Worm (Caenorhabditis elegans) whole organism, late embryonic: ENCODE results near the gene F52F10.2.

Experiments
- C38D4.7 ChIP-seq: fragments of 200-800 bp; sonication (Bioruptor generic); optimal IDR thresholded peaks from 2 replicates; lab custom pipeline; 2018; ENCODE audit warnings: mild to moderate bottlenecking, missing genetic modification characterization, moderate library complexity, missing compliant biosample characterization
- K02D7.2 ChIP-seq: sonication (generic microtip); optimal IDR thresholded peaks from 2 replicates; lab custom pipeline; 2017; ENCODE audit warnings: mild to moderate bottlenecking, missing genetic modification characterization, missing compliant biosample characterization
- Y22D7AL.16 ChIP-seq: sonication (generic microtip); optimal IDR thresholded peaks from 2 replicates; lab custom pipeline; 2016; ENCODE audit warnings: missing genetic modification characterization, missing compliant biosample characterization
- ama-1 ChIP-seq: fragments of 150-350 bp; optimal IDR thresholded peaks from 2 replicates; lab custom pipeline; 2014
- ceh-14 ChIP-seq: sonication (generic microtip); optimal IDR thresholded peaks from 2 replicates; lab custom pipeline; 2016; ENCODE audit warnings: missing genotype, missing genetic modification characterization, missing compliant biosample characterization
- ceh-22 ChIP-seq: sonication (generic microtip); optimal IDR thresholded peaks from 2 replicates; lab custom pipeline; 2017; ENCODE audit warnings: missing biosample characterization, missing genetic modification characterization
- ceh-34 ChIP-seq: sonication (generic microtip); optimal IDR thresholded peaks from 2 replicates; lab custom pipeline; 2016; ENCODE audit warnings: mild to moderate bottlenecking, missing genetic modification characterization, missing compliant biosample characterization
- ceh-48 ChIP-seq: sonication (generic microtip); optimal IDR thresholded peaks from 2 replicates; lab custom pipeline; 2016; ENCODE audit warnings: missing genetic modification characterization, inconsistent platforms, missing compliant biosample characterization
- ceh-6 ChIP-seq: fragments of 200-800 bp; sonication (Bioruptor generic); optimal IDR thresholded peaks from 2 replicates; lab custom pipeline; 2018; ENCODE audit warnings: mild to moderate bottlenecking, missing genetic modification characterization, missing compliant biosample characterization
- che-1 ChIP-seq: sonication (generic microtip); optimal IDR thresholded peaks from 2 replicates; lab custom pipeline; 2016; ENCODE audit warnings: mild to moderate bottlenecking, missing genetic modification characterization, missing compliant biosample characterization
- ets-4 ChIP-seq: sonication (generic microtip); optimal IDR thresholded peaks from 2 replicates; lab custom pipeline; 2016; ENCODE audit warnings: missing genetic modification characterization, missing compliant biosample characterization
- fax-1 ChIP-seq: sonication (generic microtip); optimal IDR thresholded peaks from 2 replicates; lab custom pipeline; 2016; ENCODE audit warnings: missing genotype, missing genetic modification characterization, missing compliant biosample characterization
- gmeb-2 ChIP-seq: sonication (generic microtip); optimal IDR thresholded peaks from 2 replicates; lab custom pipeline; 2016; ENCODE audit warnings: missing genetic modification characterization, inconsistent platforms, missing compliant biosample characterization
- hlh-13 ChIP-seq: fragments of 200-800 bp; sonication (Bioruptor generic); optimal IDR thresholded peaks from 2 replicates; lab custom pipeline; 2018; ENCODE audit warnings: mild to moderate bottlenecking, missing genetic modification characterization, missing compliant biosample characterization
- hlh-15 ChIP-seq: sonication (generic microtip); optimal IDR thresholded peaks from 2 replicates; lab custom pipeline; 2016; ENCODE audit warnings: missing genetic modification characterization, missing compliant biosample characterization
- hlh-8 ChIP-seq: sonication (generic microtip); optimal IDR thresholded peaks from 2 replicates; lab custom pipeline; 2016; ENCODE audit warnings: missing genotype, missing genetic modification characterization, missing compliant biosample characterization
- lim-6 ChIP-seq: sonication (generic microtip); optimal IDR thresholded peaks from 2 replicates; lab custom pipeline; 2016; ENCODE audit warnings: missing genetic modification characterization, missing compliant biosample characterization
- nhr-232 ChIP-seq: sonication (generic microtip); optimal IDR thresholded peaks from 2 replicates; lab custom pipeline; 2016; ENCODE audit warnings: missing genetic modification characterization, missing compliant biosample characterization
- odd-2 ChIP-seq: sonication (generic microtip); optimal IDR thresholded peaks from 2 replicates; lab custom pipeline; 2017; ENCODE audit warnings: antibody characterized with exemption, mild to moderate bottlenecking, missing genetic modification characterization, missing compliant biosample characterization
- pag-3 ChIP-seq: sonication (generic microtip); optimal IDR thresholded peaks from 2 replicates; lab custom pipeline; 2016; ENCODE audit warnings: missing compliant biosample characterization, missing genetic modification characterization, borderline replicate concordance
- pax-1 ChIP-seq: fragments of 150-350 bp; optimal IDR thresholded peaks from 2 replicates; lab custom pipeline; 2014; ENCODE audit warnings: missing biosample characterization, missing genetic modification characterization
- pha-4 ChIP-seq: fragments of 150-350 bp; optimal IDR thresholded peaks from 2 replicates; lab custom pipeline; 2018; ENCODE audit warnings: missing biosample characterization, missing genetic modification reagents, missing genetic modification characterization
- pqm-1 ChIP-seq: sonication (generic microtip); optimal IDR thresholded peaks from 2 replicates; lab custom pipeline; 2016; ENCODE audit warnings: missing genetic modification characterization, missing compliant biosample characterization
- ref-2 ChIP-seq: sonication (generic microtip); optimal IDR thresholded peaks from 2 replicates; lab custom pipeline; 2016; ENCODE audit warnings: missing genetic modification characterization, missing compliant biosample characterization
- rnt-1 ChIP-seq: sonication (generic microtip); optimal IDR thresholded peaks from 2 replicates; lab custom pipeline; 2016; ENCODE audit warnings: missing genetic modification characterization, missing compliant biosample characterization
- sox-2 ChIP-seq: fragments of 200-800 bp; sonication (Bioruptor generic); IDR thresholded peaks from 2 replicates; pipeline ENCODE4 v1.3.6; 2022; ENCODE audit warnings: missing genetic modification reagents, missing genetic modification characterization, missing compliant biosample characterization
- unc-3 ChIP-seq, 2 experiments: fragments of 200-800 bp in 1 of 2; sonication (Bioruptor generic) in 1 of 2; sonication (generic microtip) in 1 of 2; conservative IDR thresholded peaks in 1 of 2; optimal IDR thresholded peaks in 1 of 2; 2 replicates each; pipeline versions ENCODE4 v1.3.6 to Lab custom; 2016 to 2022; ENCODE audit warnings: missing compliant biosample characterization in 2 of 2, missing genetic modification characterization in 2 of 2, missing genetic modification reagents in 1 of 2
- unc-86 ChIP-seq: sonication (generic microtip); optimal IDR thresholded peaks from 2 replicates; lab custom pipeline; 2016; ENCODE audit warnings: missing genetic modification characterization, missing compliant biosample characterization

Gene F52F10.2

DNA sequence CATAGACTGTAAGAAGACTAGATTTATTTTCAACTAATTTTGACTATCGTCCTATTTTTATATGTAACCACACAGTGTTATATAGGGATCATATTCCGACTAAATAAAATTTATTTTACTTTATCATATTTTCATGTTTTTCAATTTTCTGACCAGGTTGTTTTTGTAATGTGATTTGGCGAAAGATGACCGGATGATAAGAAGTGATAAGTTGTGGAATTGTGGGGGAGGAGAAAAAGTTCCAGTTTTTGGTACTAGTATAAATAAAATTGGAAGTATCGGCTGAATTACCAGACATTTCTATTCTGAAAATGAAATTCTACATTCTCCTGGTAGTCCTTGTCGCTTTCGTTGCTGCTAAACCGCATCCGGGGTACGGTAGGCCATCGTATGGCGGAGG is 37.5 kb downstream of the F52F10.2 start, which contains the start of gene F16B4.7:
F16B4.7 (plus strand) TSS at position 301 of the 400 bp plus-strand sequence.
- TF ChIP-seq ama-1 (no peak), unc-86 (no peak)

DNA sequence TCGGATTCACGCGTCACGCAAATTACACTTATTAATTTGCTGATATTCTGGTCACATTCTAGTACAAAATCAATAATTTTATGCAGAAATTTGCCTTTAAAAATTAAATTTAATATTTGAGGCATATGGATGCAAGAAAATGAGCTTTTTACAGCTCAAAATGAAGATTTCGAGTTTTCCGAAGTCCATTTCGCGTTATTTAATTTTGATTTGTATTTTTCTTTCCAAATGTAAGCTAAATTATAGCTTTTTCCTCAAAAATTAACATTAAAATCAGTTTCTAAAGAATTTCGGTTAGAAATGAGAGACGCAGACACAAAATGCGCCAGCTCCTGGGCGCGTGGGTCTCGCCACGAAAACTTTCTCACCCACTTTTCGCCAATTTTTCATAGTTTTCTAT is 39.0 kb downstream of the F52F10.2 start, which contains the start of gene F16B4.6:
F16B4.6 (plus strand) TSS at position 301 of the 400 bp plus-strand sequence.
- TF ChIP-seq ceh-22 (tag; lab: Kevin White, UChicago), result no peak
- TF ChIP-seq C38D4.7 (GFP tag; lab: Kevin White, UChicago), result no peak
- TF ChIP-seq rnt-1 (tag; lab: Kevin White, UChicago), result no peak
- no peak for TF ChIP-seq ceh-6
- TF ChIP-seq pax-1 (tag; lab: Kevin White, UChicago), result no peak
- no peak for TF ChIP-seq pag-3 (tag; lab: Kevin White, UChicago)
- no peak for TF ChIP-seq unc-3 (GFP tag; conservative IDR thresholded peaks at IDR 0.05; lab: Robert Waterston, UW)
- TF ChIP-seq unc-3 (tag; optimal IDR thresholded peaks at IDR 0.05; lab: Kevin White, UChicago), result no peak
- no peak for TF ChIP-seq ceh-14 (tag; lab: Kevin White, UChicago)
- TF ChIP-seq ceh-34 (tag; lab: Kevin White, UChicago), result no peak
- no peak for TF ChIP-seq hlh-8
- TF ChIP-seq Y22D7AL.16 (tag; lab: Kevin White, UChicago), result no peak
- TF ChIP-seq ceh-48 (tag; lab: Kevin White, UChicago), result no peak
- TF ChIP-seq lim-6 (tag; lab: Kevin White, UChicago), result no peak
- TF ChIP-seq ets-4 (tag; lab: Kevin White, UChicago), result no peak
- no peak for TF ChIP-seq pqm-1 (tag; lab: Kevin White, UChicago)
- TF ChIP-seq gmeb-2 (tag; lab: Kevin White, UChicago), result no peak
- TF ChIP-seq ref-2 (tag; lab: Kevin White, UChicago), result no peak
- no peak for TF ChIP-seq odd-2 (tag; lab: Kevin White, UChicago)
- TF ChIP-seq, all 69 proteins: peak for 0

DNA sequence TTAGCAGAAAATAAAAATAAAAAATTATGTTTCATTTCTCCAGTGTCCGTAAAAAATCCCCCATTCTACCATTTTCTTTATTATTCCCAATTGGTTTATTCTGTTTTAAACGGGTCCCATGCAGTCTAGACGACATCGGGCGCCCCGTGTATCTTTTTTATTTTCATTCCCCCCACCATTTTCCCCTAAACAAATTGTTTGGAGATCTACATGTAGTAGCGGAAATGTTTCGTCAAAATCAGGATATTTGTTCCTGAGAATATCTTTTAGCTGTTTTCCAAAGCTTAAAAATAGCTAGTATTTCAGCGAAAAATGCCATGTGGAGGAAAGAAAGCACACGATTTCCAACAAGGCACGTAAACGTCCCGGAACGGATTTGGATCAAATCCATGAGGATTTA is 40.2 kb downstream of the F52F10.2 start, which contains the start of gene F16B4.5:
F16B4.5 (plus strand) TSS at position 301 of the 400 bp plus-strand sequence.
- no peak for TF ChIP-seq K02D7.2
- no peak for TF ChIP-seq hlh-15 (tag; lab: Kevin White, UChicago)
- TF ChIP-seq hlh-13, result no peak
- no peak for TF ChIP-seq nhr-232 (tag; lab: Kevin White, UChicago)
- no peak for TF ChIP-seq pqm-1 (tag; lab: Kevin White, UChicago)

DNA sequence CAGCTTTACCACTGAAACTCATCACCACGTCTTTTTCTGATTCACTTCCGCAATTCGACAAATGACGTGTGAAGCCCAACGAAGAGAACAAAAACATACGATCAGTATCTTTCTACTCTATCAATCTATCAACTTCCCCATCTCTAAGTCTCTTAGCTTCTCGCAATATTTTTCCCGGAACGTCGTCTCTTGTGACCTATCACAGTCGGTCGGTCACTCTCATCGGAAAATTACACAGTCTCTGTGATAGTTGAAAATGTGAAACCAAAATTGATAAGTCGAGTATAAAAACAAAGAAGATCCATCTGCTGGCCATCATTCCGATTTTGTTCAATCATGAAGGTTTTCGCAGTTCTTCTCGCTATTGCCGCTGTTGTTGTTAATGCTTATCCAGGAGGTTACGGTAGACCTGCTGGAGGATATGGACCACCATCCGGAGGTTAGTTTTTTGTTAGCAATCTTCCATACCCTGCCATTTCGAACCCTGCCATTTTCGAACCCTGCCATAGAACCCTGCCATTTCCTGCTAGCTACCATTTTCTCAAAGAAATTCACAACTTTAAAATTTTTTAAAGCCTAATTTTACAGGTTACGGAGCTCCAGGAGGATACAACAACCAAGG is 46.0 kb downstream of the F52F10.2 start, which contains the start of gene F16B4.4:
F16B4.4 (plus strand) TSS at position 221 of the 622 bp plus-strand sequence.
- TF ChIP-seq K02D7.2 (no peak), gmeb-2 (tag; lab: Kevin White, UChicago) (no peak), unc-3 (GFP tag; conservative IDR thresholded peaks at IDR 0.05; lab: Robert Waterston, UW) (no peak), unc-3 (tag; optimal IDR thresholded peaks at IDR 0.05; lab: Kevin White, UChicago) (no peak), ceh-48 (tag; lab: Kevin White, UChicago) (no peak), unc-86 (no peak), ref-2 (tag; lab: Kevin White, UChicago) (no peak), hlh-15 (tag; lab: Kevin White, UChicago) (no peak)

DNA sequence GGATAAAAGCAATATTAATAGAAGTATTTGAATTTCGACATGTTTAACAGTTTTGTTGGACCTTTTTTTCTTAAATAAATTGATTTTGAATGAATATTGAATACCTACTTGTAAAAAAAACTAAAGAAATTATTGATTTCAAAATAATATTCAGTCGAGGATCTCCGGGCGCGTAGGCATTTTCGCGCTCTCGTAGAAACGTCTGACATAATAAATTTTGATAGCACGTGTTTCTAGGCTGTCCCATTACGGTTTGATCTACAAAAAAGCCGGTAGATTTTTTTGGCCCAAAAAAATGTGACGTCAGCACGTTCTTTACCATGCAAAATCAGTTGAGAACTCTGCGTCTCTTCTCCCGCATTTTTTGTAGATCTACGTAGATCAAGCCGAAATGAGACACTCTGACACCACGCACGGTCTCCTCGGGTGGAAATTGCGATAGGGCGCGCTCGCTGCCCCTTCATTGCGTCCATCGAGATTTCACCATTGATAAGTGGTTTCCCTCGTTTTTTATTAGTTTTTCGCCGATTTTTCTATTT is 46.7 kb downstream of the F52F10.2 start:
- no peak for TF ChIP-seq che-1 (tag; lab: Kevin White, UChicago)
- no peak for TF ChIP-seq pha-4 (tag; lab: Kevin White, UChicago)
- no peak for TF ChIP-seq sox-2 (GFP tag; lab: Robert Waterston, UW)
- TF ChIP-seq fax-1 (tag; lab: Kevin White, UChicago), result no peak
